Fruit fly (Drosophila melanogaster) whole organism, embryonic: ENCODE results near the gene CG12662.

ENCODE experiments used
- Ada2b ChIP-seq: fragments of 200-800 bp; sonication (Bioruptor generic); IDR thresholded peaks from 2 replicates; pipeline ENCODE4 v1.3.6; 2022; ENCODE audit warnings: missing biosample characterization, missing genetic modification characterization
- Atf6 ChIP-seq: fragments of 200-800 bp; sonication (Bioruptor generic); IDR thresholded peaks from 2 replicates; pipeline ENCODE4 v1.3.6; 2022; ENCODE audit warnings: missing biosample characterization, missing genetic modification characterization
- Blimp-1 ChIP-seq: fragments of 200-800 bp; sonication (Bioruptor generic); optimal IDR thresholded peaks from 3 replicates; lab custom pipeline; 2018; ENCODE audit warnings: missing biosample characterization, missing genetic modification characterization, mild to moderate bottlenecking, moderate library complexity, missing genetic modification reagents
- CG10366 ChIP-seq: fragments of 200-800 bp; sonication (Bioruptor generic); IDR thresholded peaks from 2 replicates; pipeline ENCODE4 v1.3.6; 2022; ENCODE audit warnings: missing biosample characterization, missing genetic modification characterization
- CG11247 ChIP-seq: fragments of 200-800 bp; sonication (Bioruptor generic); IDR thresholded peaks from 2 replicates; pipeline ENCODE4 v1.3.6; 2022; ENCODE audit warnings: missing biosample characterization, missing genetic modification characterization
- CG11456 ChIP-seq: fragments of 200-800 bp; sonication (Bioruptor generic); IDR thresholded peaks from 3 replicates; pipeline ENCODE4 v1.3.6; 2022; ENCODE audit warnings: missing biosample characterization, missing genetic modification characterization
- CG11560 ChIP-seq: fragments of 200-800 bp; sonication (Bioruptor generic); IDR thresholded peaks from 3 replicates; pipeline ENCODE4 v1.3.6; 2022; ENCODE audit warnings: missing biosample characterization, missing genetic modification characterization
- CG13296 ChIP-seq: fragments of 200-800 bp; sonication (Bioruptor generic); optimal IDR thresholded peaks from 3 replicates; lab custom pipeline; 2018; ENCODE audit warnings: missing biosample characterization, mild to moderate bottlenecking, missing genetic modification characterization
- CG13424 ChIP-seq: fragments of 200-800 bp; sonication (Bioruptor generic); optimal IDR thresholded peaks from 2 replicates; lab custom pipeline; 2019; ENCODE audit warnings: missing biosample characterization, mild to moderate bottlenecking, missing genetic modification characterization, moderate library complexity
- CG13775 ChIP-seq: fragments of 200-800 bp; sonication (Bioruptor generic); optimal IDR thresholded peaks from 3 replicates; lab custom pipeline; 2017; ENCODE audit warnings: missing biosample characterization, mild to moderate bottlenecking, missing genetic modification characterization
- CG14050 ChIP-seq: fragments of 200-800 bp; sonication (Bioruptor generic); IDR thresholded peaks from 3 replicates; pipeline ENCODE4 v1.3.6; 2022; ENCODE audit warnings: missing biosample characterization, missing genetic modification characterization
- CG14441 ChIP-seq: fragments of 200-800 bp; sonication (Bioruptor generic); IDR thresholded peaks from 2 replicates; pipeline ENCODE4 v1.3.6; 2022; ENCODE audit warnings: missing biosample characterization, missing genetic modification characterization
- CG15269 ChIP-seq: fragments of 200-800 bp; sonication (Bioruptor generic); optimal IDR thresholded peaks from 2 replicates; lab custom pipeline; 2018; ENCODE audit warnings: missing biosample characterization, mild to moderate bottlenecking, missing genetic modification characterization, moderate library complexity
- CG18619 ChIP-seq: fragments of 200-800 bp; sonication (Bioruptor generic); optimal IDR thresholded peaks from 3 replicates; lab custom pipeline; 2017; ENCODE audit warnings: missing biosample characterization, mild to moderate bottlenecking, missing genetic modification characterization
- CG4424 ChIP-seq: fragments of 200-800 bp; sonication (Bioruptor generic); optimal IDR thresholded peaks from 3 replicates; lab custom pipeline; 2016; ENCODE audit warnings: missing biosample characterization, missing genetic modification characterization
- CG6689 ChIP-seq: fragments of 200-800 bp; sonication (Bioruptor generic); IDR thresholded peaks from 2 replicates; pipeline ENCODE4 v1.3.6; 2022; ENCODE audit warnings: missing biosample characterization, missing genetic modification characterization
- CG7357 ChIP-seq: fragments of 200-800 bp; sonication (Bioruptor generic); IDR thresholded peaks from 3 replicates; pipeline ENCODE4 v1.3.6; 2022; ENCODE audit warnings: missing biosample characterization, missing genetic modification characterization
- CG7372 ChIP-seq: fragments of 200-800 bp; sonication (Bioruptor generic); IDR thresholded peaks from 2 replicates; pipeline ENCODE4 v1.3.6; 2022; ENCODE audit warnings: missing biosample characterization, missing genetic modification characterization
- CG8388 ChIP-seq: fragments of 200-800 bp; sonication (Bioruptor generic); optimal IDR thresholded peaks from 2 replicates; lab custom pipeline; 2019; ENCODE audit warnings: missing biosample characterization, mild to moderate bottlenecking, missing genetic modification characterization, moderate library complexity
- CG8924 ChIP-seq: fragments of 200-800 bp; optimal IDR thresholded peaks from 3 replicates; lab custom pipeline; 2019; ENCODE audit warnings: missing biosample characterization, mild to moderate bottlenecking, missing genetic modification characterization, moderate library complexity
- CG9932 ChIP-seq: fragments of 200-800 bp; sonication (Bioruptor generic); IDR thresholded peaks from 2 replicates; pipeline ENCODE4 v1.3.6; 2022; ENCODE audit warnings: missing biosample characterization, missing genetic modification characterization
- D19B ChIP-seq: fragments of 200-800 bp; sonication (Bioruptor generic); optimal IDR thresholded peaks from 2 replicates; lab custom pipeline; 2017; ENCODE audit warnings: missing biosample characterization, mild to moderate bottlenecking, missing genetic modification characterization
- Dbx ChIP-seq: fragments of 200-800 bp; sonication (Bioruptor generic); IDR thresholded peaks from 3 replicates; pipeline ENCODE4 v1.3.6; 2022; ENCODE audit warnings: missing biosample characterization, missing genetic modification characterization
- Drgx ChIP-seq: fragments of 200-800 bp; sonication (Bioruptor generic); IDR thresholded peaks from 2 replicates; pipeline ENCODE4 v1.3.6; 2022; ENCODE audit warnings: missing biosample characterization, missing genetic modification characterization
- E2f1 ChIP-seq: fragments of 200-800 bp; sonication (Bioruptor generic); IDR thresholded peaks from 2 replicates; pipeline ENCODE4 v1.3.6; 2022; ENCODE audit warnings: missing biosample characterization, missing genetic modification characterization
- Fer3 ChIP-seq: fragments of 200-800 bp; sonication (Bioruptor generic); optimal IDR thresholded peaks from 2 replicates; lab custom pipeline; 2018; ENCODE audit warnings: missing biosample characterization, mild to moderate bottlenecking, missing genetic modification characterization, moderate library complexity
- Hand ChIP-seq: fragments of 200-800 bp; sonication (Bioruptor generic); optimal IDR thresholded peaks from 2 replicates; lab custom pipeline; 2017; ENCODE audit warnings: mild to moderate bottlenecking, missing biosample characterization, missing genetic modification reagents, missing genetic modification characterization
- NfI ChIP-seq: fragments of 200-800 bp; sonication (Bioruptor generic); optimal IDR thresholded peaks from 3 replicates; lab custom pipeline; 2018; ENCODE audit warnings: missing biosample characterization, mild to moderate bottlenecking, missing genetic modification characterization, moderate library complexity
- Sox100B ChIP-seq: fragments of 200-800 bp; sonication (Bioruptor generic); optimal IDR thresholded peaks from 3 replicates; lab custom pipeline; 2018; ENCODE audit warnings: missing biosample characterization, mild to moderate bottlenecking, missing genetic modification characterization
- caup ChIP-seq: fragments of 200-800 bp; sonication (Bioruptor generic); optimal IDR thresholded peaks from 3 replicates; lab custom pipeline; 2017; ENCODE audit warnings: missing biosample characterization, mild to moderate bottlenecking, missing genetic modification characterization, moderate library complexity; ENCODE audit not compliant: severe bottlenecking
- dimm ChIP-seq: fragments of 200-800 bp; sonication (Bioruptor generic); IDR thresholded peaks from 2 replicates; pipeline ENCODE4 v1.3.6; 2022; ENCODE audit warnings: missing biosample characterization, missing genetic modification characterization
- dmrt99B ChIP-seq: fragments of 200-800 bp; sonication (Bioruptor generic); optimal IDR thresholded peaks from 2 replicates; lab custom pipeline; 2018; ENCODE audit warnings: missing biosample characterization, mild to moderate bottlenecking, missing genetic modification characterization, moderate library complexity
- dpn ChIP-seq, 2 experiments: fragments of 200-800 bp; sonication (Bioruptor generic); optimal IDR thresholded peaks; 3 replicates each; lab custom pipeline; 2016; ENCODE audit warnings: missing biosample characterization in 2 of 2, missing genetic modification characterization in 2 of 2
- dysf ChIP-seq: fragments of 200-800 bp; sonication (Bioruptor generic); IDR thresholded peaks from 3 replicates; pipeline ENCODE4 v1.3.6; 2022; ENCODE audit warnings: missing biosample characterization, missing genetic modification characterization
- gcm2 ChIP-seq: fragments of 200-800 bp; sonication (Bioruptor generic); optimal IDR thresholded peaks from 2 replicates; lab custom pipeline; 2016; ENCODE audit warnings: missing biosample characterization, missing genetic modification characterization
- gem ChIP-seq: fragments of 200-800 bp; sonication (Bioruptor generic); optimal IDR thresholded peaks from 2 replicates; lab custom pipeline; 2019; ENCODE audit warnings: missing biosample characterization, mild to moderate bottlenecking, missing genetic modification characterization, moderate library complexity
- hbn ChIP-seq: fragments of 200-800 bp; sonication (Bioruptor generic); IDR thresholded peaks from 2 replicates; pipeline ENCODE4 v1.3.6; 2022; ENCODE audit warnings: missing biosample characterization, missing genetic modification characterization; ENCODE audit not compliant: partially characterized antibody
- lmd ChIP-seq: fragments of 200-800 bp; sonication (Bioruptor generic); IDR thresholded peaks from 2 replicates; pipeline ENCODE4 v1.3.6; 2022; ENCODE audit warnings: missing biosample characterization, missing genetic modification characterization
- nerfin-2 ChIP-seq: fragments of 200-800 bp; sonication (Bioruptor generic); IDR thresholded peaks from 2 replicates; pipeline ENCODE4 v1.3.6; 2022; ENCODE audit warnings: missing biosample characterization, missing genetic modification characterization; ENCODE audit not compliant: partially characterized antibody
- nmo ChIP-seq: fragments of 200-800 bp; sonication (Bioruptor generic); optimal IDR thresholded peaks from 2 replicates; lab custom pipeline; 2018; ENCODE audit warnings: missing biosample characterization, mild to moderate bottlenecking, missing genetic modification characterization, moderate library complexity
- pan ChIP-seq, 4 experiments: fragments of >200 bp in 3 of 4; fragments of 200-800 bp in 1 of 4; sonication (Bioruptor generic) in 1 of 4; optimal IDR thresholded peaks in 3 of 4; IDR thresholded peaks in 1 of 4; 2 replicates each; pipeline versions ENCODE4 v1.3.6 to Lab custom; 2017 to 2022; ENCODE audit warnings: missing biosample characterization in 2 of 4, missing genetic modification characterization in 2 of 4, mixed read lengths in 1 of 4
- prd ChIP-seq, 3 experiments: fragments of >200 bp in 2 of 3; fragments of 200-800 bp in 1 of 3; sonication (Bioruptor generic) in 1 of 3; optimal IDR thresholded peaks in 2 of 3; IDR thresholded peaks in 1 of 3; 2 replicates in 2 of 3; 3 replicates in 1 of 3; pipeline versions ENCODE4 v1.3.6 to Lab custom; 2017 to 2022; ENCODE audit warnings: missing biosample characterization in 1 of 3, missing genetic modification characterization in 1 of 3
- rib ChIP-seq: fragments of 200-800 bp; sonication (Bioruptor generic); IDR thresholded peaks from 2 replicates; pipeline ENCODE4 v1.3.6; 2022; ENCODE audit warnings: missing biosample characterization, missing genetic modification characterization
- run ChIP-seq: fragments of 200-800 bp; sonication (Bioruptor generic); optimal IDR thresholded peaks from 3 replicates; lab custom pipeline; 2018; ENCODE audit warnings: missing biosample characterization, mild to moderate bottlenecking, missing genetic modification characterization
- scrt ChIP-seq: fragments of 200-800 bp; sonication (Bioruptor generic); optimal IDR thresholded peaks from 2 replicates; lab custom pipeline; 2018; ENCODE audit warnings: missing biosample characterization, mild to moderate bottlenecking, missing genetic modification characterization, moderate library complexity
- seq ChIP-seq: fragments of 200-800 bp; sonication (Bioruptor generic); IDR thresholded peaks from 2 replicates; pipeline ENCODE4 v1.3.6; 2022; ENCODE audit warnings: missing biosample characterization, missing genetic modification characterization
- slbo ChIP-seq: fragments of 200-800 bp; sonication (Bioruptor generic); IDR thresholded peaks from 2 replicates; pipeline ENCODE4 v1.3.6; 2022; ENCODE audit warnings: missing biosample characterization, missing genetic modification characterization
- zen ChIP-seq: fragments of 200-800 bp; sonication (Bioruptor generic); optimal IDR thresholded peaks from 3 replicates; lab custom pipeline; 2018; ENCODE audit warnings: missing biosample characterization, mild to moderate bottlenecking, missing genetic modification characterization, moderate library complexity

The CG12662 gene

DNA sequence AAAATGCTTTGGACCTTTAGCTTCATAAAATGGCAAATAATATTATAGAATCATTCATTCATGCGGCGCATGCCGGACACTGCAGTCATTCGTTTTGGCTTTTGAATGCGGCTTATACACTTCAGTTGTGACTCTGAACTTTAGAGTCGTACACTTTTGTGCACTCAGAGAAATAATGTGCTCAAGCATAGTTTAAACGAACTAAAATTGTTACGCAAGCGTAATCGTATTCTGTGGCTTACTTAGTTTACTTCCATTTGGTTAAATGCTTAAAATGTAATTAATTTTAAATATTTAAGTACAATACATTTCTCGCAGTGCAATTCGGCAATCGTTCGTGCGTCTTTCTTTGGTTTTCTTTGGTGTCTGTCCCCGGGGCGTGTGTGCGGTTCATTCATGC is 20.1 kb upstream of the CG12662 start (continued):
- TF ChIP-seq CG18619 (GFP tag; lab: Kevin White, UChicago) (peak; percentile 12), CG15269 (tag; lab: Kevin White, UChicago) (peak; percentile 49), run (tag; lab: Kevin White, UChicago) (no peak), Sox100B (GFP tag; lab: Kevin White, UChicago) (peak; percentile 17), dimm (0 out of 2 replicates have a peak, but pooled peaks have one; percentile 13), hbn (no peak), CG8924 (peak; percentile 38), lmd (GFP tag; lab: Robert Waterston, UW) (peak; percentile 52), prd (optimal IDR thresholded peaks at IDR 0.05; lab: Kevin White, UChicago) (no peak), prd (GFP tag; IDR thresholded peaks at IDR 0.05; lab: Robert Waterston, UW) (peak; percentile 53; the same call in 2 of the 3 replicates), caup (GFP tag; lab: Kevin White, UChicago) (peak; percentile 2), seq (GFP tag; lab: Robert Waterston, UW) (peak; percentile 43; the same call in 1 of the 2 replicates), gem (tag; lab: Kevin White, UChicago) (peak; percentile 68), Dbx (GFP tag; lab: Robert Waterston, UW) (0 out of 3 replicates have a peak, but pooled peaks have one; percentile 24), nmo (GFP tag; lab: Kevin White, UChicago) (peak; percentile 39), CG14441 (GFP tag; lab: Robert Waterston, UW) (peak; percentile 42), dysf (peak; percentile 55; the same call in 2 of the 3 replicates), CG8388 (GFP tag; lab: Kevin White, UChicago) (peak; percentile 14), pan (optimal IDR thresholded peaks at IDR 0.05; lab: Kevin White, UChicago) (no peak), pan (GFP tag; optimal IDR thresholded peaks at IDR 0.05 in 1 of 2, IDR thresholded peaks at IDR 0.05 in 1 of 2) (peak in 1 of 2 experiments; percentile 58), NfI (GFP tag; lab: Kevin White, UChicago) (peak; percentile 18), Atf6 (GFP tag; lab: Robert Waterston, UW) (0 out of 2 replicates have a peak, but pooled peaks have one; percentile 30), Hand (GFP tag; lab: Kevin White, UChicago) (peak; percentile 37), CG13775 (GFP tag; lab: Kevin White, UChicago) (peak; percentile 16), dpn (GFP tag; optimal IDR thresholded peaks at IDR 0.05; lab: Kevin White, UChicago) (no peak), CG11560 (tag; lab: Robert Waterston, UW) (0 out of 3 replicates have a peak, but pooled peaks have one; percentile 37), CG10366 (peak; percentile 36), CG11456 (GFP tag; lab: Robert Waterston, UW) (0 out of 3 replicates have a peak, but pooled peaks have one; percentile 45), CG7357 (GFP tag; lab: Robert Waterston, UW) (0 out of 3 replicates have a peak, but pooled peaks have one; percentile 28), scrt (GFP tag; lab: Kevin White, UChicago) (peak; percentile 8), E2f1 (GFP tag; lab: Robert Waterston, UW) (0 out of 2 replicates have a peak, but pooled peaks have one; percentile 23), CG6689 (GFP tag; lab: Robert Waterston, UW) (peak; percentile 35; the same call in 1 of the 2 replicates), Drgx (GFP tag; lab: Robert Waterston, UW) (peak; percentile 31; the same call in 1 of the 2 replicates), rib (GFP tag; lab: Robert Waterston, UW) (0 out of 2 replicates have a peak, but pooled peaks have one; percentile 20), CG9932 (GFP tag; lab: Robert Waterston, UW) (peak; percentile 43; the same call in 1 of the 2 replicates), Fer3 (tag; lab: Kevin White, UChicago) (peak; percentile 41), gcm2 (no peak), D19B (GFP tag; lab: Kevin White, UChicago) (peak; percentile 0), CG11247 (GFP tag; lab: Robert Waterston, UW) (peak; percentile 48; the same call in 1 of the 2 replicates), nerfin-2 (GFP tag; lab: Robert Waterston, UW) (no peak), CG13296 (GFP tag; lab: Kevin White, UChicago) (peak; percentile 42), Blimp-1 (no peak), dmrt99B (tag; lab: Kevin White, UChicago) (peak; percentile 56), CG4424 (GFP tag; lab: Kevin White, UChicago) (peak; percentile 8), CG14050 (peak; percentile 19; the same call in 1 of the 3 replicates), slbo (GFP tag; lab: Robert Waterston, UW) (peak; percentile 32; the same call in 1 of the 2 replicates), CG7372 (GFP tag; lab: Robert Waterston, UW) (0 out of 2 replicates have a peak, but pooled peaks have one; percentile 25), Ada2b (GFP tag; lab: Robert Waterston, UW) (peak; percentile 52), CG13424 (tag; lab: Kevin White, UChicago) (peak; percentile 39), zen (tag; lab: Kevin White, UChicago) (no peak)
